Fruit fly (Drosophila melanogaster): ENCODE measurements around the gene PGRP-LF.

PGRP-LF gene

DNA sequence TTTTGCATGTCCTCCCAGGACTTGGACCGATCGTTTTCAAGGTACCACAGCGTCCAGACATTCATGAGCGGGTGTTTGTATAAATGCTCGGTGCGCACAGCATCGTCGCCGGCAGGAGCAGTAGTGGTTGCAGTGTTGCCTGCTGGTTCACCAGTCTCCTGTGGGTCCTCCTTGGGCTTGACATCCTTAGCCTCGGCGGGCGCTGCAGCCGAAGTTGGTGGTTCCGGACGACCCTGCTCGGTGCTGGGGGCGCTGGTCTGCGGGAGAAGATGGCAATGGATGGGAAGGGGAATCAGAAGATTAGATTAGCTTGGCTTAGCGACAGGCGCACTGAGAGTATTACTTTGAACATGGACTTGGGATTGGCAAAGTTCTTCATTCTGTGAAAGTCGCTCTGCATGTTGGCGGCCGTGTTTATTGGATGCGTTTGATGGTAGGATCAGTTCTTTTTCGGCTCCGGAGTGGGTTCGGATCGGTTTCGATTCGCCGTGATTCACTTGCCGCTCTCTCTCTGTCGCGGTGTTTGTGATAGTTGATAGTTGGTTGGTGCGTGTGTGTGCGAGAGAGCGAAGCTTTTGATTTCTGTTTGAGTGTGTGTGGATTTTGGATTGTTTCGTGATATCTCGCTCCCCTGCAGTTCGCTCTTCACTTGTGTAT lies 51.4 kb downstream of the PGRP-LF start:
- TF ChIP-seq Dif (GFP tag; optimal IDR thresholded peaks at IDR 0.05; ENCODE audit: partially characterized antibody) = no peak
- TF ChIP-seq CG9705 (GFP tag; optimal IDR thresholded peaks at IDR 0.05) = no peak
- no peak for TF ChIP-seq Rel (GFP tag; optimal IDR thresholded peaks at IDR 0.05)
- no peak for TF ChIP-seq Rel (tag; optimal IDR thresholded peaks at IDR 0.05)
- no peak for TF ChIP-seq Hr83 (GFP tag; optimal IDR thresholded peaks at IDR 0.05; ENCODE audit: poor library complexity, severe bottlenecking)
- no peak for TF ChIP-seq rgr (GFP tag; optimal IDR thresholded peaks at IDR 0.05)
- TF ChIP-seq GATAd (GFP tag; optimal IDR thresholded peaks at IDR 0.05) = no peak
- TF ChIP-seq HLH106 (tag; optimal IDR thresholded peaks at IDR 0.05) = no peak
- TF ChIP-seq sv (GFP tag; optimal IDR thresholded peaks at IDR 0.05) = no peak
- no peak for TF ChIP-seq usp (GFP tag; optimal IDR thresholded peaks at IDR 0.05)
- no peak for TF ChIP-seq Hr78 (GFP tag; optimal IDR thresholded peaks at IDR 0.05)
- no peak for TF ChIP-seq dl (GFP tag; optimal IDR thresholded peaks at IDR 0.05; ENCODE audit: insufficient read depth in 1 of 2, partially characterized antibody in 2 of 2)
- no peak for TF ChIP-seq Sp1 (GFP tag; optimal IDR thresholded peaks at IDR 0.05)
- TF ChIP-seq psq (GFP tag; optimal IDR thresholded peaks at IDR 0.05) = no peak
- TF ChIP-seq pan (optimal IDR thresholded peaks at IDR 0.05) = no peak
- TF ChIP-seq Jra (GFP tag; optimal IDR thresholded peaks at IDR 0.05) = no peak
- TF ChIP-seq Myc (optimal IDR thresholded peaks at IDR 0.05) = no peak
